Worm (Caenorhabditis elegans): ENCODE data around the gene str-43.

The str-43 gene

DNA sequence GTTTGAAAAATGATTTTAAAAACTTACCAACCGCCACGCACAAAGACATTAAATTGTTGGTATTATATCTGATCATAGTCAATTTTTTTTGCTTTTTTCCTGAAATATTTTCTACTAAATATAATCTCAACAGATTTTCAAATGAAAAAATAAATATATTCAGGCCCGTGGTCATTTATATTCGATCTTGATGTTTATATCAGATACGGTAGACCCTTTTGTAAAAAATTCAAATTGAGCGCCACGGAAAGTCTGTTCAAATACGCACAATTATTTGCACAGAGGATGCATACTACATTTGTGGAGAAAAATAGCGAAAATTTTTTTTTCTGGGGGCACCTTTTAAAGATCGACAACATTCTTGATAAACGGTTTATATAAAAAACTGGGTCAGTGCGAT, 40.5 kb upstream of the str-43 start, which contains the start of gene T26E4.4:
Gene T26E4.4 (minus strand): TSS at position 101 of the 400 bp plus-strand sequence.
- no peak for TF ChIP-seq ets-4 (GFP tag; optimal IDR thresholded peaks at IDR 0.05)
- no peak for TF ChIP-seq K12H6.12 (tag; optimal IDR thresholded peaks at IDR 0.05)
- no peak for TF ChIP-seq egl-18 (GFP tag; IDR thresholded peaks at IDR 0.05)
- no peak for TF ChIP-seq B0261.1 (tag; optimal IDR thresholded peaks at IDR 0.05)
- TF ChIP-seq hrde-1 (tag; optimal IDR thresholded peaks at IDR 0.05; ENCODE audit: borderline replicate concordance) = no peak
- TF ChIP-seq bed-1 (GFP tag; IDR thresholded peaks at IDR 0.05) = no peak
- TF ChIP-seq madf-3 (GFP tag; IDR thresholded peaks at IDR 0.05) = no peak
- no peak for TF ChIP-seq ztf-6 (GFP tag; IDR thresholded peaks at IDR 0.05)
- TF ChIP-seq F22D6.2 (tag; optimal IDR thresholded peaks at IDR 0.05) = no peak
- TF ChIP-seq Y53G8AR.9 (GFP tag; conservative IDR thresholded peaks at IDR 0.05) = no peak
- TF ChIP-seq sdz-38 (tag; optimal IDR thresholded peaks at IDR 0.05) = no peak
- TF ChIP-seq nfya-2 (GFP tag; IDR thresholded peaks at IDR 0.05) = no peak
- no peak for TF ChIP-seq athp-1 (tag; optimal IDR thresholded peaks at IDR 0.05)
- TF ChIP-seq gei-17 (GFP tag; optimal IDR thresholded peaks at IDR 0.05) = no peak
- TF ChIP-seq hmg-20 (GFP tag; IDR thresholded peaks at IDR 0.05) = no peak
- TF ChIP-seq lin-40 (tag; optimal IDR thresholded peaks at IDR 0.05) = no peak
- no peak for TF ChIP-seq somi-1 (GFP tag; optimal IDR thresholded peaks at IDR 0.05)
- no peak for TF ChIP-seq egl-44 (GFP tag; IDR thresholded peaks at IDR 0.05)

DNA sequence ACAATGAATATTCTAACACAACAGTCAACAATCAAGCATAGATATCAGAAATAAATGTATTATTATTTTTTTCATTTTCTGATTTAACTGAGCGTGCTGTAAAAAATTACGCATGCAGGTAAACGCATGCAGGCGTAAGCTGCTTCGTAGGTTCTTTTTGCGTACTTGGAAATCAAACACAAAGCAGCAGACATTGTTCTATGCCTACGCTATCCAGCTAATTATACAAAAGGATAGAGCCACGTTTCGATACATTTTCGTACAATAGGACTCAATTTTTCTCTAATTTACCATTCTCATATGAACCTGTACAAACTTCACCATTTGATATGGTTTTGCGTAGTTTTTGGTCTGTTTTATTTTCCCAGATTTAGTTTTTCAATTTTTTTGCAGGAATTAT, 30.5 kb upstream of the str-43 start, which contains the start of gene T26E4.3:
Gene T26E4.3 (plus strand): TSS at position 301 of the 400 bp plus-strand sequence.
- no peak for TF ChIP-seq let-607 (tag; optimal IDR thresholded peaks at IDR 0.05)
- no peak for TF ChIP-seq ceh-27 (GFP tag; optimal IDR thresholded peaks at IDR 0.05)
- no peak for TF ChIP-seq F37B4.10 (GFP tag; IDR thresholded peaks at IDR 0.05)
- TF ChIP-seq Y95B8A.8 (GFP tag; IDR thresholded peaks at IDR 0.05) = no peak
- TF ChIP-seq F33H1.4 (GFP tag; IDR thresholded peaks at IDR 0.05) = no peak
- no peak for TF ChIP-seq snpc-4 (GFP tag; optimal IDR thresholded peaks at IDR 0.05)
- TF ChIP-seq snpc-4 (tag; optimal IDR thresholded peaks at IDR 0.05) = no peak
- TF ChIP-seq egrh-3 (GFP tag; IDR thresholded peaks at IDR 0.05) = no peak
- no peak for TF ChIP-seq madf-6 (GFP tag; IDR thresholded peaks at IDR 0.05)
- TF ChIP-seq pha-4 (tag; optimal IDR thresholded peaks at IDR 0.05) = no peak
- TF ChIP-seq hrde-1 (tag; optimal IDR thresholded peaks at IDR 0.05; ENCODE audit: borderline replicate concordance) = no peak
- TF ChIP-seq ceh-91 (GFP tag; IDR thresholded peaks at IDR 0.05) = no peak
- no peak for TF ChIP-seq egl-44 (GFP tag; IDR thresholded peaks at IDR 0.05)
- TF ChIP-seq ets-4 (GFP tag; optimal IDR thresholded peaks at IDR 0.05) = no peak
- TF ChIP-seq Y67H2A.10 (GFP tag; conservative IDR thresholded peaks at IDR 0.05) = no peak
- TF ChIP-seq aptf-3 (GFP tag; IDR thresholded peaks at IDR 0.05) = no peak
- no peak for TF ChIP-seq nhr-27 (tag; optimal IDR thresholded peaks at IDR 0.05)
- no peak for TF ChIP-seq akir-1 (GFP tag; optimal IDR thresholded peaks at IDR 0.05)
- TF ChIP-seq ccch-3 (GFP tag; optimal IDR thresholded peaks at IDR 0.05) = no peak
- TF ChIP-seq lin-54 (GFP tag; optimal IDR thresholded peaks at IDR 0.05) = no peak

DNA sequence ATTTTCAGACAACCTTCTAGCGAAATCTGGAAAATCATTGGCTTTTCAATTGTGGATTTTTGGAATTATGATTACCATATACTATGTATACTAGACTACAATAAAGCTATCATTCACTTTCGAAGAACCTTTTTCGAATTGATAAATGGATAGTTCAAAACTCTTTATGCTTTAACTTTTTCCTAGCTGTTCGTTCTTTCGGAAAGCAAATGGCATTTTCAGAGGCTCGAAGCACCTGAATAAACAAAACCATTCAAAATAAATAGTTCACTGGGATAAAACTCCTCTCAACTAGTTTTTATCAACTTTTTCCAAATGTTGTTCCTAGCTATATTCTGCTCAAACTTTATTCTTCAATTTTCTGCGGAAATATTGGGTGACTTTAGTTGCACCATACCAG, 29.1 kb upstream of the str-43 start, which contains the start of gene T26E4.2:
Gene T26E4.2 (plus strand): TSS at position 301 of the 400 bp plus-strand sequence.
- TF ChIP-seq bed-2 (GFP tag; IDR thresholded peaks at IDR 0.05) = no peak
- TF ChIP-seq sptf-2 (GFP tag; optimal IDR thresholded peaks at IDR 0.05) = no peak
- TF ChIP-seq dpff-1 (tag; optimal IDR thresholded peaks at IDR 0.05) = no peak
- no peak for TF ChIP-seq ets-4 (GFP tag; optimal IDR thresholded peaks at IDR 0.05)
- TF ChIP-seq lir-1 (GFP tag; conservative IDR thresholded peaks at IDR 0.05) = no peak
- TF ChIP-seq F37B4.10 (GFP tag; IDR thresholded peaks at IDR 0.05) = no peak
- TF ChIP-seq madf-10 (tag; optimal IDR thresholded peaks at IDR 0.05) = no peak
- TF ChIP-seq aptf-3 (GFP tag; IDR thresholded peaks at IDR 0.05) = no peak
- TF ChIP-seq ztf-22 (GFP tag; optimal IDR thresholded peaks at IDR 0.05) = no peak
- TF ChIP-seq let-607 (tag; optimal IDR thresholded peaks at IDR 0.05) = no peak
- TF ChIP-seq efl-1 (GFP tag; optimal IDR thresholded peaks at IDR 0.05) = no peak
- TF ChIP-seq lin-54 (GFP tag; optimal IDR thresholded peaks at IDR 0.05) = no peak
- TF ChIP-seq Y79H2A.3 (GFP tag; conservative IDR thresholded peaks at IDR 0.05) = no peak
- no peak for TF ChIP-seq rcor-1 (GFP tag; IDR thresholded peaks at IDR 0.05)
- no peak for TF ChIP-seq F49E8.2 (tag; optimal IDR thresholded peaks at IDR 0.05; ENCODE audit: insufficient read depth)
- TF ChIP-seq tbp1 (GFP tag; optimal IDR thresholded peaks at IDR 0.05) = no peak
- TF ChIP-seq ztf-26 (tag; optimal IDR thresholded peaks at IDR 0.05) = no peak
- TF ChIP-seq egrh-3 (GFP tag; IDR thresholded peaks at IDR 0.05) = no peak

All from whole organism, young adult.